Worm (Caenorhabditis elegans) whole organism, L3 larva: ENCODE data around the gene lpr-3.

Experiments
- R02D3.7 ChIP-seq: fragments of 150-350 bp; optimal IDR thresholded peaks from 2 replicates; lab custom pipeline; 2014; ENCODE audit warnings: missing biosample characterization, missing genetic modification characterization
- aly-2 ChIP-seq: fragments of 150-350 bp; optimal IDR thresholded peaks from 2 replicates; lab custom pipeline; 2014; ENCODE audit warnings: missing biosample characterization, missing genetic modification characterization
- ama-1 ChIP-seq: fragments of 150-350 bp; optimal IDR thresholded peaks from 2 replicates; lab custom pipeline; 2018
- ceh-28 ChIP-seq: fragments of 150-350 bp; optimal IDR thresholded peaks from 2 replicates; lab custom pipeline; 2014; ENCODE audit warnings: missing biosample characterization, missing genetic modification reagents, missing genetic modification characterization
- ceh-9 ChIP-seq: sonication (generic microtip); optimal IDR thresholded peaks from 2 replicates; lab custom pipeline; 2018; ENCODE audit warnings: missing biosample characterization, missing genetic modification characterization
- daf-12 ChIP-seq: fragments of 150-350 bp; optimal IDR thresholded peaks from 2 replicates; lab custom pipeline; 2014; ENCODE audit warnings: missing biosample characterization, missing genetic modification reagents, missing genetic modification characterization
- egl-5 ChIP-seq: fragments of 150-350 bp; optimal IDR thresholded peaks from 2 replicates; lab custom pipeline; 2017; ENCODE audit warnings: missing biosample characterization, missing genetic modification reagents, missing genetic modification characterization, inconsistent platforms
- elt-1 ChIP-seq: fragments of 150-350 bp; optimal IDR thresholded peaks from 2 replicates; lab custom pipeline; 2014; ENCODE audit warnings: missing biosample characterization, missing genetic modification characterization
- elt-2 ChIP-seq: sonication (generic microtip); optimal IDR thresholded peaks from 2 replicates; lab custom pipeline; 2016; ENCODE audit warnings: missing genetic modification reagents, mild to moderate bottlenecking, missing genetic modification characterization, missing compliant biosample characterization
- elt-3 ChIP-seq, 3 experiments: fragments of 150-350 bp in 1 of 3; sonication (generic microtip) in 2 of 3; optimal IDR thresholded peaks; 2 replicates in 2 of 3; 4 replicates in 1 of 3; lab custom pipeline; 2014 to 2017; ENCODE audit warnings: missing biosample characterization in 3 of 3, missing genetic modification characterization in 3 of 3
- fkh-2 ChIP-seq: fragments of 150-350 bp; optimal IDR thresholded peaks from 2 replicates; lab custom pipeline; 2014; ENCODE audit warnings: missing biosample characterization, missing genetic modification reagents, missing genetic modification characterization
- fos-1 ChIP-seq: fragments of 150-350 bp; optimal IDR thresholded peaks from 2 replicates; lab custom pipeline; 2014; ENCODE audit warnings: missing biosample characterization, missing genetic modification characterization
- jun-1 ChIP-seq: fragments of 150-350 bp; optimal IDR thresholded peaks from 2 replicates; lab custom pipeline; 2014; ENCODE audit warnings: missing biosample characterization, missing genetic modification reagents, missing genetic modification characterization
- lin-15B ChIP-seq: fragments of 150-350 bp; optimal IDR thresholded peaks from 2 replicates; lab custom pipeline; 2014; ENCODE audit warnings: missing biosample characterization, missing genetic modification characterization
- lin-39 ChIP-seq: fragments of 150-350 bp; optimal IDR thresholded peaks from 2 replicates; lab custom pipeline; 2018; ENCODE audit warnings: missing biosample characterization, missing genetic modification reagents, missing genetic modification characterization
- lsy-12 ChIP-seq: sonication (generic microtip); optimal IDR thresholded peaks from 2 replicates; lab custom pipeline; 2016; ENCODE audit warnings: mild to moderate bottlenecking, missing genetic modification characterization, missing compliant biosample characterization
- mdl-1 ChIP-seq: fragments of 150-350 bp; optimal IDR thresholded peaks from 2 replicates; lab custom pipeline; 2014; ENCODE audit warnings: missing biosample characterization, missing genetic modification characterization
- mml-1 ChIP-seq: fragments of 150-350 bp; sonication (generic microtip); optimal IDR thresholded peaks from 3 replicates; lab custom pipeline; 2014; ENCODE audit warnings: missing biosample characterization, missing genetic modification characterization
- nfya-1 ChIP-seq: sonication (generic microtip); optimal IDR thresholded peaks from 2 replicates; lab custom pipeline; 2017; ENCODE audit warnings: missing genetic modification characterization, mild to moderate bottlenecking, missing compliant biosample characterization, antibody characterized with exemption, moderate library complexity; ENCODE audit not compliant: insufficient read depth
- nhr-23 ChIP-seq: fragments of 150-350 bp; optimal IDR thresholded peaks from 2 replicates; lab custom pipeline; 2014; ENCODE audit warnings: missing biosample characterization, missing genetic modification reagents, missing genetic modification characterization
- nhr-237 ChIP-seq: fragments of 150-350 bp; optimal IDR thresholded peaks from 2 replicates; lab custom pipeline; 2014; ENCODE audit warnings: missing biosample characterization, missing genetic modification characterization
- nhr-25 ChIP-seq: sonication (generic microtip); optimal IDR thresholded peaks from 2 replicates; lab custom pipeline; 2017; ENCODE audit warnings: missing biosample characterization, missing genetic modification characterization
- nhr-67 ChIP-seq: fragments of 150-350 bp; optimal IDR thresholded peaks from 2 replicates; lab custom pipeline; 2014; ENCODE audit warnings: missing biosample characterization, missing genetic modification characterization
- nhr-76 ChIP-seq: fragments of 150-350 bp; sonication (generic microtip); optimal IDR thresholded peaks from 5 replicates; lab custom pipeline; 2014; ENCODE audit warnings: missing biosample characterization, missing genetic modification characterization
- nhr-77 ChIP-seq: fragments of 150-350 bp; optimal IDR thresholded peaks from 2 replicates; lab custom pipeline; 2014; ENCODE audit warnings: missing biosample characterization, missing genetic modification characterization
- pqm-1 ChIP-seq: fragments of 150-350 bp; optimal IDR thresholded peaks from 2 replicates; lab custom pipeline; 2017; ENCODE audit warnings: missing biosample characterization, missing genetic modification characterization, inconsistent platforms
- sea-2 ChIP-seq: fragments of 150-350 bp; sonication (generic microtip); optimal IDR thresholded peaks from 4 replicates; lab custom pipeline; 2014; ENCODE audit warnings: missing biosample characterization, missing genetic modification reagents, missing genetic modification characterization
- skn-1 ChIP-seq: fragments of 150-350 bp; optimal IDR thresholded peaks from 2 replicates; lab custom pipeline; 2014; ENCODE audit warnings: missing biosample characterization, missing genetic modification characterization
- snpc-4 ChIP-seq: fragments of 150-350 bp; optimal IDR thresholded peaks from 2 replicates; lab custom pipeline; 2014; ENCODE audit warnings: missing biosample characterization, missing genetic modification characterization
- tbx-2 ChIP-seq: sonication (generic microtip); optimal IDR thresholded peaks from 2 replicates; lab custom pipeline; 2016; ENCODE audit warnings: mild to moderate bottlenecking, missing genetic modification characterization, missing compliant biosample characterization
- ztf-11 ChIP-seq: fragments of 150-350 bp; optimal IDR thresholded peaks from 2 replicates; lab custom pipeline; 2014; ENCODE audit warnings: missing biosample characterization, missing genetic modification characterization
- ztf-4 ChIP-seq: fragments of 150-350 bp; optimal IDR thresholded peaks from 2 replicates; lab custom pipeline; 2014; ENCODE audit warnings: missing biosample characterization, missing genetic modification characterization

Gene lpr-3

DNA sequence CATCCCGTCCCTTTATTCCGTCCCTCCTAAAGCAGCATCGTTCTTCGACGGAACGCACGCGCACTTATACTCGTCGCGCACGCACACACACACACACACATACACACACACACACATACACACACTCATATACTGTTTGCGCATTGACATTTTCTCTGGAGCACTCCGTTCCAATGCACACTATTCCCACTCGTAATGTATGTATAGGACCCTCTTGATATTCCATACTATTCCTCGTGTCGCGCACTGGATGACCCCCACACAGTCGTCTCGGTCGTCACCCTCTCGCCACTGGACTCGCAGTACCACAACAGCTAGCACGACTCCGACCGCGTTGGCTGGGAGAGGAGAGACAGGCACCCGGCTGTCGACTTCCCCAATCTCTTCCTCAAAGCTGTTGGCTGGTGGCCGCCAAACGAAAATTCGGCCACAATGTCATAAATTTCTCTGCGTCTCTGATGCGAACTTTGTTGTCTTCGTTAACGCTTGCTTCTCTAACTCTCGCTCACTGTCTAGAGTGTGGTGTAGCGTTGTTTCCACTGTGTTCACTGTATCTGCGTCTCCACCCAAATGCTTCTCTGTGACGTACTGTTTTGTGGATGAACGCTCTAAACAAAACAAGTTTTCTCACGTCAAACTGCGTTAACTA lies 26.0 kb upstream of the lpr-3 start (continued):
- TF ChIP-seq jun-1 (tag; lab: Kevin White, UChicago) (peak; percentile 89), nhr-23 (tag; lab: Kevin White, UChicago) (peak; percentile 85), daf-12 (no peak), aly-2 (tag; lab: Kevin White, UChicago) (no peak), pqm-1 (tag; lab: Kevin White, UChicago) (no peak), lin-15B (tag; lab: Kevin White, UChicago) (peak; percentile 50), nhr-67 (tag; lab: Kevin White, UChicago) (peak; percentile 49), nhr-237 (peak; percentile 15), R02D3.7 (tag; lab: Kevin White, UChicago) (peak; percentile 50), ceh-9 (no peak), nfya-1 (peak; percentile 87), ztf-11 (tag; lab: Kevin White, UChicago) (no peak), nhr-76 (tag; lab: Kevin White, UChicago) (peak; percentile 19), lin-39 (peak; percentile 47), fos-1 (tag; lab: Kevin White, UChicago) (no peak), egl-5 (tag; lab: Kevin White, UChicago) (peak; percentile 95), skn-1 (tag; lab: Kevin White, UChicago) (peak; percentile 51), elt-2 (tag; lab: Kevin White, UChicago) (peak; percentile 74)

DNA sequence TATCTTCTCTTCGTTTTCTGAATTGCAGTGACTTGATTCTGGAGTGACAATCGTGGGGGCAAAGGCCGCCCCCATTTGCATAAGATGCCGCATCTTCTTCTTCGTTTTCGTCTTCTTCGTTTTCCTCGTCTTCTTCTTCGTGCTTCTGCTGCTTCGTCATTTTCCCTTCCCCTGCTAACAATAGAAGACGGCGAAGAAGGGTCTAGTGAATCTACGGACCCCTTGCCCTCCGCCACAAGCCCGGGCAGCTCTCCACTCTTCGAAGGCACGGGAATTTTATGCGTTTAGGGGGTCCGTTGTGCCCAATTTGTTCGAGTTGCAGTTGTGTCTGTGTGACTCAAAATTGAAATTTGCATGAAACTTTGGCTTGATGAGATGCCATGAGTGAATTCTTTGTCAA lies 25.3 kb upstream of the lpr-3 start:
- TF ChIP-seq tbx-2 (tag; lab: Kevin White, UChicago) = no peak
- no peak for TF ChIP-seq lin-15B (tag; lab: Kevin White, UChicago)
- TF ChIP-seq lin-39 = no peak
- TF ChIP-seq ceh-9 = no peak

DNA sequence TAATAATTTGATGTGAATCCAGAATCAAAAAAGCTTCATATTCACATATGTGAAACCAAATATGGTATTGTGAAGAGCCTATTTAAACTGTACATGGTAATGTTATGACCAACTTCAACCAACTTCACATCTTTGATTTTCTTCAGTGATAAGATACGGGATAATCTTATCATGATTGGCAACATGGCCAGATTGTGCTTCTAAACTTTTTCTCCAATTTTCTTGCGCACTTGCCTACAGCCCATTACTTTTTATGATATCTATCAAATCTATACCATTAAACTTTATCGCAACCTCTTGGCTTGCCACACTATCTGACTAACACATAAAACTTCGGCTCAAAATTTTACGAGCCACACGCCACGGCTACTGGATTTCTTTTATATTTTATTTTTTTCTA lies 24.8 kb upstream of the lpr-3 start:
- TF ChIP-seq elt-1 (tag; lab: Kevin White, UChicago) = no peak
- TF ChIP-seq egl-5 (tag; lab: Kevin White, UChicago) = peak; percentile 96
- TF ChIP-seq ceh-28 (tag; lab: Kevin White, UChicago) = no peak

DNA sequence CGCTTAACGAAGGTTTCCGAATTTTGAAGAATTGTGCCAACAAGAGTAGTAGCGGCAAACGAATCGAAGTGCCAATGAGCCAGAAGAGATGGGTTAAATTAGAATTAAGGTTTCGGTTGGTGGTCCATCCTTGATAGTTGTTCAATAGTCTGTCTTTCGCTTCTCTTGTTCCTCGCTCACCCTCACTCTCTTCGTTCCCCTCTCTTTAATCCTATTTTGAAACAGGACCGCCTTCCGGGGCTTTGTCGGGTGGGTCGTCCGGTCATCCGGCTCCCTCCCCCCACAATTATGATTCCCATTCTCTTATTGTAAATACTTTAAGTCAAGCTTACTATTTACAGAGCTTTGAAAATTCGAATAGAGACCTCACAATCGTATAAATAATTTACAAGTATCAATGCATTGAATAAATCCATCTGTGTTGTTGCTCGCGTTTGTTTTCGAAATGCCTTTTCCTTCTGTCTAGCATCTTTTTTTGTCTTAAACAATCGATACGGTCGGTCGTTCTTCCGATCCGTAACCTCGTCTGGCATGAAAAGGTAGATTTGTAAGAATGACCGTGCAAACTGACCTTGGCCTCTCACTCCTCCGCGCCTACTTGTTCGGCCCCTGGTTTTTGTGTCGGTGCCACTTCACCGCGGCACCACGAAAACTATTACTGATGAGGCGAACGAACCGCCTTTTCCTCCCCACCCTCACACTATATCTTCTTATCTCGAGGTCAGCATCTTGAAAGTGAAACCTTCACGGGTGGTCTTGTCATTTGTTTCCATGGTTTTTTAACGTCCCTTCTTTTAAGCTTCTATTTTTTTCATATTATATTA lies 23.9 kb upstream of the lpr-3 start:
- no peak for TF ChIP-seq lsy-12 (tag; lab: Kevin White, UChicago)
- no peak for TF ChIP-seq ama-1 (lab: Kevin White, UChicago)
- TF ChIP-seq nhr-76 (tag; lab: Kevin White, UChicago) = no peak
- TF ChIP-seq nhr-25 = peak; percentile 69
- TF ChIP-seq mdl-1 (tag; lab: Kevin White, UChicago) = no peak
- TF ChIP-seq elt-1 (tag; lab: Kevin White, UChicago) = peak; percentile 30
- TF ChIP-seq nhr-23 (tag; lab: Kevin White, UChicago) = peak; percentile 38
- TF ChIP-seq jun-1 (tag; lab: Kevin White, UChicago) = no peak
- TF ChIP-seq lin-39 = no peak

DNA sequence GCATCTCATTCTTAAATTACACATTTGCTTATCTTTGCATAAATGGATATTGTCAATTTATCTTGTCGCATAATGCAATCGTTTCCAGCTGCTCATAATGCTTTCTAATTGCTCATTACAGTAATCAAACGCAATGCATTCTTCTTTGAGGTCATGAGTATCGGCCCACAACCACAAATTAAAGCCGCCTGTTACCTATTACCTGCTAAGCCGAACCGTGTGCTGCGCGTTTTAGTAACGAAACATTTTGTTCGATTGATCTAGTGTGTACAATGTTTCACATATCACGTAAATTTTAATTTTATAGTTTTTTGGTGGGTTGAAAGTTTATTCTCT lies 23.3 kb upstream of the lpr-3 start:
- TF ChIP-seq mdl-1 (tag; lab: Kevin White, UChicago) (no peak), mml-1 (tag; lab: Kevin White, UChicago) (no peak), snpc-4 (tag; lab: Kevin White, UChicago) (no peak), ztf-11 (tag; lab: Kevin White, UChicago) (no peak), fkh-2 (tag; lab: Kevin White, UChicago) (no peak), ztf-4 (tag; lab: Kevin White, UChicago) (no peak), sea-2 (GFP tag; lab: Kevin White, UChicago) (no peak), elt-1 (tag; lab: Kevin White, UChicago) (no peak), fos-1 (tag; lab: Kevin White, UChicago) (no peak), lin-39 (no peak), nhr-76 (tag; lab: Kevin White, UChicago) (no peak), nhr-77 (tag; lab: Kevin White, UChicago) (no peak), elt-3 (tag; optimal IDR thresholded peaks at IDR 0.05; lab: Kevin White, UChicago) (no peak)
